Worm (Caenorhabditis elegans): Measurements from ENCODE around the gene srx-62.

DNA sequence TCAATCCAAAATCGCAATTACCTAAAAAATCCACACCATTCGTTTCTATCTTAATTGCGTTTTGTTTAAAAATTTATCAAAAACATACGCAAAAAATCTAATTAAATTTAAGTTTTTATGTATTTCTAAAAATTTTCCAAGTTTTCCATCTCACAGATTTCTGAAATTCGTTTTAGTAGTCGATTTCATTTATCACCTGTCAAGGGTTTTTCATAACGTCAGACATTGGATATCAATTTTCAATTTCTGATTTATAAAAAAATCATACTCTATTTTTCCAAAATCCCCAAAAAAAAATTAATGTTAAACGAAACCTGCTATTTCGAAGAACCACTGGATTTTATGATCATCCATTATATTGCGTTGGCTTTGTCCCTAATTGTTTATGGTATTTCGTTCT lies 14.4 kb upstream of the srx-62 start, which contains the start of gene srh-4:
- TF ChIP-seq unc-39 (tag; optimal IDR thresholded peaks at IDR 0.05) (no peak), egl-27 (tag; optimal IDR thresholded peaks at IDR 0.05) (no peak), pqm-1 (tag; optimal IDR thresholded peaks at IDR 0.05) (no peak), unc-62 (GFP tag; optimal IDR thresholded peaks at IDR 0.05) (no peak), nhr-11 (tag; optimal IDR thresholded peaks at IDR 0.05) (no peak), mdl-1 (tag; optimal IDR thresholded peaks at IDR 0.05) (no peak), jun-1 (tag; optimal IDR thresholded peaks at IDR 0.05) (no peak), skn-1 (tag; optimal IDR thresholded peaks at IDR 0.05) (no peak), nhr-25 (tag; optimal IDR thresholded peaks at IDR 0.05) (no peak), elt-1 (tag; optimal IDR thresholded peaks at IDR 0.05) (no peak)
